Worm (Caenorhabditis elegans) whole organism, L2 larva: Measurements from ENCODE around the gene snf-7.

Experiments
- C34F6.9 ChIP-seq: fragments of 150-350 bp; optimal IDR thresholded peaks from 2 replicates; lab custom pipeline; 2014; ENCODE audit warnings: missing biosample characterization, missing genetic modification characterization
- F13H6.1 ChIP-seq: sonication (generic microtip); optimal IDR thresholded peaks from 2 replicates; lab custom pipeline; 2016; ENCODE audit warnings: missing genetic modification characterization, missing compliant biosample characterization
- Y55F3AM.14 ChIP-seq: fragments of 200-800 bp; sonication (Bioruptor generic); optimal IDR thresholded peaks from 2 replicates; lab custom pipeline; 2018; ENCODE audit warnings: mild to moderate bottlenecking, missing genetic modification characterization, missing compliant biosample characterization
- alr-1 ChIP-seq: fragments of 150-350 bp; optimal IDR thresholded peaks from 2 replicates; lab custom pipeline; 2014; ENCODE audit warnings: missing biosample characterization, missing genetic modification characterization
- aly-2 ChIP-seq: fragments of 150-350 bp; optimal IDR thresholded peaks from 2 replicates; lab custom pipeline; 2014; ENCODE audit warnings: missing biosample characterization, missing genetic modification characterization
- ama-1 ChIP-seq: fragments of 150-350 bp; optimal IDR thresholded peaks from 2 replicates; lab custom pipeline; 2018; ENCODE audit warnings: inconsistent platforms
- blmp-1 ChIP-seq: sonication (generic microtip); optimal IDR thresholded peaks from 2 replicates; lab custom pipeline; 2017; ENCODE audit warnings: missing genetic modification characterization, mild to moderate bottlenecking, missing compliant biosample characterization, antibody characterized with exemption, moderate library complexity; ENCODE audit not compliant: insufficient read depth
- ceh-16 ChIP-seq: fragments of 150-350 bp; optimal IDR thresholded peaks from 2 replicates; lab custom pipeline; 2014; ENCODE audit warnings: missing biosample characterization, missing genetic modification characterization
- crh-2 ChIP-seq: sonication (generic microtip); optimal IDR thresholded peaks from 2 replicates; lab custom pipeline; 2017; ENCODE audit warnings: missing biosample characterization, missing genetic modification characterization
- dmd-4 ChIP-seq: sonication (generic microtip); optimal IDR thresholded peaks from 2 replicates; lab custom pipeline; 2017; ENCODE audit warnings: missing biosample characterization, missing genetic modification characterization
- egl-27 ChIP-seq: sonication (generic microtip); optimal IDR thresholded peaks from 3 replicates; lab custom pipeline; 2017; ENCODE audit warnings: missing biosample characterization, missing genetic modification reagents, missing genetic modification characterization
- elt-3 ChIP-seq: sonication (generic microtip); optimal IDR thresholded peaks from 2 replicates; lab custom pipeline; 2017; ENCODE audit warnings: missing biosample characterization, missing genetic modification characterization
- fos-1 ChIP-seq: fragments of 150-350 bp; optimal IDR thresholded peaks from 2 replicates; lab custom pipeline; 2014; ENCODE audit warnings: missing biosample characterization, missing genetic modification characterization
- gmeb-1 ChIP-seq: fragments of 150-350 bp; optimal IDR thresholded peaks from 2 replicates; lab custom pipeline; 2014; ENCODE audit warnings: missing biosample characterization, missing genetic modification characterization
- lin-11 ChIP-seq: fragments of 150-350 bp; sonication (generic microtip); optimal IDR thresholded peaks from 2 replicates; lab custom pipeline; 2014; ENCODE audit warnings: missing biosample characterization, missing genetic modification characterization, inconsistent platforms, mixed read lengths
- lin-39 ChIP-seq: fragments of 150-350 bp; optimal IDR thresholded peaks from 2 replicates; lab custom pipeline; 2014; ENCODE audit warnings: missing biosample characterization, missing genetic modification reagents, missing genetic modification characterization
- mab-5 ChIP-seq: fragments of 150-350 bp; optimal IDR thresholded peaks from 2 replicates; lab custom pipeline; 2014; ENCODE audit warnings: missing biosample characterization, missing genetic modification characterization
- mbf-1 ChIP-seq: sonication (generic microtip); optimal IDR thresholded peaks from 2 replicates; lab custom pipeline; 2017; ENCODE audit warnings: missing biosample characterization, missing genetic modification characterization
- mdl-1 ChIP-seq, 2 experiments: fragments of 150-350 bp in 1 of 2; sonication (generic microtip) in 1 of 2; optimal IDR thresholded peaks; 2 replicates each; lab custom pipeline; 2017; ENCODE audit warnings: missing biosample characterization in 2 of 2, missing genetic modification characterization in 2 of 2
- nhr-10 ChIP-seq: sonication (generic microtip); optimal IDR thresholded peaks from 2 replicates; lab custom pipeline; 2017; ENCODE audit warnings: missing biosample characterization, missing genetic modification characterization
- nhr-12 ChIP-seq: fragments of 150-350 bp; optimal IDR thresholded peaks from 2 replicates; lab custom pipeline; 2014; ENCODE audit warnings: missing biosample characterization, missing genetic modification characterization
- nhr-129 ChIP-seq: fragments of 150-350 bp; optimal IDR thresholded peaks from 2 replicates; lab custom pipeline; 2014; ENCODE audit warnings: missing biosample characterization, missing genetic modification characterization
- nhr-23 ChIP-seq: fragments of 150-350 bp; optimal IDR thresholded peaks from 2 replicates; lab custom pipeline; 2014; ENCODE audit warnings: missing biosample characterization, missing genetic modification reagents, missing genetic modification characterization
- nhr-6 ChIP-seq: fragments of 150-350 bp; optimal IDR thresholded peaks from 2 replicates; lab custom pipeline; 2014; ENCODE audit warnings: missing biosample characterization, missing genetic modification characterization
- nhr-77 ChIP-seq: fragments of 150-350 bp; optimal IDR thresholded peaks from 2 replicates; lab custom pipeline; 2014; ENCODE audit warnings: missing biosample characterization, missing genetic modification characterization
- peb-1 ChIP-seq: fragments of 150-350 bp; optimal IDR thresholded peaks from 2 replicates; lab custom pipeline; 2014; ENCODE audit warnings: missing biosample characterization, missing genetic modification characterization
- skn-1 ChIP-seq: sonication (generic microtip); optimal IDR thresholded peaks from 2 replicates; lab custom pipeline; 2017; ENCODE audit warnings: missing biosample characterization, missing genetic modification characterization
- sma-3 ChIP-seq: sonication (generic microtip); optimal IDR thresholded peaks from 2 replicates; lab custom pipeline; 2016; ENCODE audit warnings: missing genetic modification reagents, missing genetic modification characterization, missing compliant biosample characterization
- sma-9 ChIP-seq, 2 experiments: fragments of 150-350 bp in 1 of 2; sonication (generic microtip) in 1 of 2; optimal IDR thresholded peaks; 2 replicates each; lab custom pipeline; 2014 to 2016; ENCODE audit warnings: missing genetic modification characterization in 2 of 2, mild to moderate bottlenecking in 1 of 2, missing biosample characterization in 1 of 2, missing compliant biosample characterization in 1 of 2, missing genetic modification reagents in 1 of 2, moderate library complexity in 1 of 2
- snpc-4 ChIP-seq: fragments of 150-350 bp; optimal IDR thresholded peaks from 2 replicates; lab custom pipeline; 2014; ENCODE audit warnings: missing biosample characterization, missing genetic modification characterization
- unc-39 ChIP-seq: fragments of 150-350 bp; optimal IDR thresholded peaks from 2 replicates; lab custom pipeline; 2014; ENCODE audit warnings: missing biosample characterization, missing genetic modification characterization
- unc-55 ChIP-seq: fragments of 150-350 bp; sonication (generic microtip); optimal IDR thresholded peaks from 3 replicates; lab custom pipeline; 2014; ENCODE audit warnings: missing biosample characterization, missing genetic modification reagents, missing genetic modification characterization
- unc-62 ChIP-seq: fragments of 150-350 bp; optimal IDR thresholded peaks from 2 replicates; lab custom pipeline; 2014; ENCODE audit warnings: missing biosample characterization, missing genetic modification reagents, missing genetic modification characterization
- zag-1 ChIP-seq: fragments of 150-350 bp; optimal IDR thresholded peaks from 2 replicates; lab custom pipeline; 2014; ENCODE audit warnings: missing biosample characterization, missing genetic modification characterization
- ztf-1 ChIP-seq: fragments of 200-800 bp; sonication (Bioruptor generic); conservative IDR thresholded peaks from 2 replicates; pipeline ENCODE4 v1.3.6; 2022; ENCODE audit warnings: missing genetic modification characterization, missing compliant biosample characterization
- ztf-11 ChIP-seq: sonication (generic microtip); optimal IDR thresholded peaks from 2 replicates; lab custom pipeline; 2017; ENCODE audit warnings: missing biosample characterization, missing genetic modification characterization
- ztf-4 ChIP-seq: fragments of 150-350 bp; optimal IDR thresholded peaks from 2 replicates; lab custom pipeline; 2014; ENCODE audit warnings: missing biosample characterization, missing genetic modification characterization

snf-7 gene

DNA sequence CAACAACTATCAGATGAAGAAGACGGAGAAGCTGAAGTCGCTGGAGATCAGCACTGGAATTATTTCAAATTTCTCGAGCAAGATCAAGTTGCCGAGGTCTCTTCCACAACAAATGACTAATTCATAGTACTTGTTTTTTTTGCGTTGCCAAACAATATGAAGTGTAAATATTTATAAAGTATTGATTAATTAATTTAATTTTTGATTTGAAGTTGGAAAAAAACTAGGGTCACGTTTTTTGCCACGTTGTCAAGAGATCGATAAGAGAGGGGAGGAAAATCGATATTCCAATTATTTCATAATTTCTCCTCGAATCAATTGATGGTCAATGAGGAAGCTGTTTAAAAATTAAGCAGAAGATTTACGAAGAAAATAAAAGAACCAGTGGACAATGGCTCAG is at the start of gene snf-7:
Gene snf-7 (plus strand): TSS at position 301 of the 400 bp plus-strand sequence.
- no peak for TF ChIP-seq nhr-77 (tag; lab: Kevin White, UChicago)
- no peak for TF ChIP-seq Y55F3AM.14 (GFP tag; lab: Kevin White, UChicago)
- no peak for TF ChIP-seq mab-5 (tag; lab: Kevin White, UChicago)
- no peak for TF ChIP-seq blmp-1 (tag; lab: Kevin White, UChicago)
- TF ChIP-seq ztf-4 = no peak
- TF ChIP-seq fos-1 = no peak
- TF ChIP-seq alr-1 (tag; lab: Kevin White, UChicago) = no peak
- TF ChIP-seq lin-11 (tag; lab: Kevin White, UChicago) = no peak
- no peak for TF ChIP-seq skn-1
- TF ChIP-seq unc-62 (GFP tag; lab: Kevin White, UChicago) = no peak

DNA sequence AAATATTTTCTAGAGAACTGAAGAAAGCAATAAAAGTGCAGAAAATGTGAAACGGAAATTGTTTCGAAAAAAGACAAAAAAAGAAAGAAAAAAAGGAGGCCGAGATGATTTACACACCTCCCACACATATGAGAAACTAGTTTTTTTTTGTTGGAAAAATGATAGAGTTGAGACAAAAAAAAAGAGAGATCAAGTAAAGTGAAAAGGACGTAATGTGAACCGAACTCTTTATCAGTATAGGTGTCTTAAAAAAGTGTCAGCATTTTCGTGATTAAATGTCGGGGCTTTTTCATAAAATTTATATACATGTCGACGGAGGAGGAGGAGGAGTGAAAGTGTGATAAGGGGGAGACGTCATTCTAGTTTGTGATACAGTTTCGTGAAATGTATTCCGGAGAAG is 46.0 kb upstream of the snf-7 start:
- TF ChIP-seq zag-1 (tag; lab: Kevin White, UChicago) (no peak), nhr-6 (tag; lab: Kevin White, UChicago) (no peak), nhr-10 (no peak), lin-39 (tag; lab: Kevin White, UChicago) (no peak), skn-1 (no peak), Y55F3AM.14 (GFP tag; lab: Kevin White, UChicago) (no peak), fos-1 (peak; percentile 85), unc-39 (tag; lab: Kevin White, UChicago) (no peak), ceh-16 (tag; lab: Kevin White, UChicago) (no peak), blmp-1 (tag; lab: Kevin White, UChicago) (peak; percentile 11), lin-11 (tag; lab: Kevin White, UChicago) (no peak), sma-9 (GFP tag; optimal IDR thresholded peaks at IDR 0.05; lab: Kevin White, UChicago) (peak; percentile 28), sma-9 (tag; optimal IDR thresholded peaks at IDR 0.05; lab: Kevin White, UChicago) (no peak), gmeb-1 (peak; percentile 33), crh-2 (tag; lab: Kevin White, UChicago) (peak; percentile 35), egl-27 (tag; lab: Kevin White, UChicago) (no peak), nhr-12 (tag; lab: Kevin White, UChicago) (no peak), dmd-4 (tag; lab: Kevin White, UChicago) (no peak), unc-55 (GFP tag; lab: Kevin White, UChicago) (no peak), unc-62 (GFP tag; lab: Kevin White, UChicago) (no peak), snpc-4 (tag; lab: Kevin White, UChicago) (no peak), ztf-1 (GFP tag; lab: Robert Waterston, UW) (no peak), ztf-11 (no peak), F13H6.1 (tag; lab: Kevin White, UChicago) (no peak), nhr-23 (tag; lab: Kevin White, UChicago) (no peak), ama-1 (no peak), elt-3 (tag; lab: Kevin White, UChicago) (no peak), ztf-4 (no peak), nhr-129 (tag; lab: Kevin White, UChicago) (no peak), C34F6.9 (no peak), aly-2 (tag; lab: Kevin White, UChicago) (no peak)
- TF ChIP-seq, all 48 proteins: peak for 5

- TF ChIP-seq nhr-129 (tag; lab: Kevin White, UChicago) (no peak), fos-1 (peak; percentile 69)
Observed at ce11 chrIII:12960705-12961104, 44.6 kb upstream of the snf-7 start.

DNA sequence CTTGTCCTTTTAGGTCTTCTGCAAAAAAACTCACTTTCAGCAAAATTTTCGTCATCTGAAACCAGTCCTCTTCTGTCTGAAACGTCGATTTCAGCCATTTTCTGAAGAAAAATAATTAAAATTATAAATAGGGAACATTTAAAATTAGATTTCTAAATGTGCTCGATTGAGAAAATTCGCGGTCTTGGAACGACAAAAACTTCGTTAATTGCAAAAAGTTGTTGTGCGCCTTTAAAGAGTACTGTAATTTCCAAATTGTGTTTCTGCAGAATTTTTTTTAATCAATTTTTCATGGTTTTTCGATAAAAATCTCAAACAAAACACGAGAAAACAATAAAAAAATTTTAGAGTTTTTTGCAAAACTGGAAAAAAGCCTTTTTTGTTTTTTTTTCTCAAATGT is 38.4 kb upstream of the snf-7 start, which contains the start of gene ttm-1:
Gene ttm-1 (minus strand): TSS at position 101 of the 400 bp plus-strand sequence.
- TF ChIP-seq gmeb-1 = no peak
- no peak for TF ChIP-seq mdl-1 (tag; optimal IDR thresholded peaks at IDR 0.05; lab: Kevin White, UChicago)
- no peak for TF ChIP-seq mbf-1
- no peak for TF ChIP-seq sma-3
- no peak for TF ChIP-seq nhr-77 (tag; lab: Kevin White, UChicago)
- TF ChIP-seq lin-39 (tag; lab: Kevin White, UChicago) = no peak
- no peak for TF ChIP-seq C34F6.9
- TF ChIP-seq unc-55 (GFP tag; lab: Kevin White, UChicago) = no peak
- no peak for TF ChIP-seq sma-9 (GFP tag; optimal IDR thresholded peaks at IDR 0.05; lab: Kevin White, UChicago)
- TF ChIP-seq sma-9 (tag; optimal IDR thresholded peaks at IDR 0.05; lab: Kevin White, UChicago) = no peak
- TF ChIP-seq peb-1 (tag; lab: Kevin White, UChicago) = no peak
